Fruit fly (Drosophila melanogaster): ENCODE measurements around the gene CG9154.
A peak's percentile ranks its signal among the peaks of the same experiment; 100 is the strongest.

Gene CG9154

dm6 chr2L:6050575-6050974 is 19.9 kb downstream of the CG9154 start, which contains the start of gene CG9135 (continued):
- TF ChIP-seq dmrt99B (tag; optimal IDR thresholded peaks at IDR 0.05) (no peak), wdn (GFP tag; IDR thresholded peaks at IDR 0.05) (no peak), CTCF (GFP tag; optimal IDR thresholded peaks at IDR 0.05) (peak; percentile 2), sisA (GFP tag; IDR thresholded peaks at IDR 0.05) (no peak), CG11560 (tag; IDR thresholded peaks at IDR 0.05) (no peak), Ets65A (GFP tag) (peak; percentile 53), nau (GFP tag; optimal IDR thresholded peaks at IDR 0.05) (no peak), luna (GFP tag; optimal IDR thresholded peaks at IDR 0.05) (peak; percentile 6), Lpt (GFP tag; optimal IDR thresholded peaks at IDR 0.05) (no peak), CG7963 (GFP tag; IDR thresholded peaks at IDR 0.05; ENCODE audit: partially characterized antibody) (peak; percentile 100), lmd (GFP tag; IDR thresholded peaks at IDR 0.05) (no peak), D19B (GFP tag; optimal IDR thresholded peaks at IDR 0.05) (no peak), ham (GFP tag; IDR thresholded peaks at IDR 0.05) (no peak), cato (GFP tag; optimal IDR thresholded peaks at IDR 0.05; ENCODE audit: borderline replicate concordance) (no peak), emc (GFP tag; optimal IDR thresholded peaks at IDR 0.05) (no peak), CG7357 (GFP tag; IDR thresholded peaks at IDR 0.05) (peak; percentile 94), ind (GFP tag; optimal IDR thresholded peaks at IDR 0.05) (no peak), CG31388 (GFP tag; optimal IDR thresholded peaks at IDR 0.05) (no peak), Dip2 (GFP tag; IDR thresholded peaks at IDR 0.05) (no peak), CG8765 (GFP tag; IDR thresholded peaks at IDR 0.05) (no peak), CG13287 (GFP tag; IDR thresholded peaks at IDR 0.05; ENCODE audit: partially characterized antibody) (peak; percentile 99), CG14860 (GFP tag; IDR thresholded peaks at IDR 0.05; ENCODE audit: partially characterized antibody) (peak; percentile 99), ERR (GFP tag; optimal IDR thresholded peaks at IDR 0.05) (no peak), hkb (optimal IDR thresholded peaks at IDR 0.05) (no peak), hkb (GFP tag; IDR thresholded peaks at IDR 0.05) (no peak), B-H2 (GFP tag; optimal IDR thresholded peaks at IDR 0.05) (peak; percentile 11), ash1 (GFP tag; optimal IDR thresholded peaks at IDR 0.05) (no peak), CG7928 (GFP tag; optimal IDR thresholded peaks at IDR 0.05) (no peak), CG11093 (GFP tag; IDR thresholded peaks at IDR 0.05) (no peak), CG7745 (tag; optimal IDR thresholded peaks at IDR 0.05) (no peak), inv (GFP tag; IDR thresholded peaks at IDR 0.05; ENCODE audit: partially characterized antibody) (peak; percentile 98), CG17829 (tag; optimal IDR thresholded peaks at IDR 0.05) (peak; percentile 34), CG2202 (tag; optimal IDR thresholded peaks at IDR 0.05) (no peak), sob (GFP tag; IDR thresholded peaks at IDR 0.05) (peak; percentile 50; the same call in 1 of the 2 replicates), tna (GFP tag; IDR thresholded peaks at IDR 0.05; ENCODE audit: partially characterized antibody) (peak; percentile 99), fu2 (GFP tag; optimal IDR thresholded peaks at IDR 0.05) (no peak), esg (GFP tag; conservative IDR thresholded peaks at IDR 0.05) (no peak), CG3407 (GFP tag; optimal IDR thresholded peaks at IDR 0.05) (no peak), stwl (tag; optimal IDR thresholded peaks at IDR 0.05) (peak; percentile 78), HmgZ (tag; optimal IDR thresholded peaks at IDR 0.05) (peak; percentile 23), Abd-B (GFP tag; optimal IDR thresholded peaks at IDR 0.05) (no peak), CG11398 (GFP tag; optimal IDR thresholded peaks at IDR 0.05) (no peak), ro (GFP tag; IDR thresholded peaks at IDR 0.05) (no peak), insv (GFP tag; optimal IDR thresholded peaks at IDR 0.05) (no peak), CG3726 (GFP tag; IDR thresholded peaks at IDR 0.05) (no peak), unpg (GFP tag; optimal IDR thresholded peaks at IDR 0.05) (no peak), ttk (GFP tag; IDR thresholded peaks at IDR 0.05) (no peak), NK7.1 (GFP tag; optimal IDR thresholded peaks at IDR 0.05) (no peak), Six4 (GFP tag; optimal IDR thresholded peaks at IDR 0.05) (no peak), CG8359 (GFP tag; optimal IDR thresholded peaks at IDR 0.05; ENCODE audit: borderline replicate concordance) (no peak), CG32772 (GFP tag; IDR thresholded peaks at IDR 0.05) (no peak), pum (GFP tag; optimal IDR thresholded peaks at IDR 0.05) (no peak), CG13894 (tag; optimal IDR thresholded peaks at IDR 0.05) (no peak)
